Worm (Caenorhabditis elegans): Measurements from ENCODE around the gene srt-68.

DNA sequence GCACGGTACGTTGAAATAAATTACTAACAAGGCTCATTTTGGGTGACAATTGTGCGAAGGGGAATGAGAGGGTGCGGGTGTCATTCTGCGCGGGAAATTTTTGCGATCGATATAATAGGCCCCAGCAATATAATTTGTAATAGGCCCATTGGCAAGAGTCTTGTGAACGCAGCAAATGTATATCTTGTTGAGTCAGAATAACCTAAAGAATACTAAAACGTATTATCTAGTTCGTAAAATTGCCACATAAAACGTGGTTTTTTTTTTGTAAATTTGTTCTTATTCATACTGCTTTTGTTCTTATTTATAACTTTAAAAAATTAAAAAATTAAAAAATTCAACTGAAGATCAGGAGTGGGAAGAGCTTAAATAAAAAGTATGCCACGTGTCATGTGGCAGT, 12.5 kb downstream of the srt-68 start, which contains the start of gene C52A10.3:
- TF ChIP-seq swsn-7 (tag; optimal IDR thresholded peaks at IDR 0.05) (no peak), fos-1 (tag; optimal IDR thresholded peaks at IDR 0.05) (no peak), alr-1 (tag; optimal IDR thresholded peaks at IDR 0.05; ENCODE audit: borderline replicate concordance) (no peak), tbx-2 (tag; optimal IDR thresholded peaks at IDR 0.05) (no peak), unc-86 (tag; optimal IDR thresholded peaks at IDR 0.05) (no peak), ceh-63 (GFP tag; optimal IDR thresholded peaks at IDR 0.05) (no peak), elt-3 (tag; optimal IDR thresholded peaks at IDR 0.05) (no peak), pqm-1 (tag; optimal IDR thresholded peaks at IDR 0.05) (no peak), ama-1 (optimal IDR thresholded peaks at IDR 0.05) (no peak), sup-37 (GFP tag; optimal IDR thresholded peaks at IDR 0.05) (no peak)

Measured in whole organism, L1 larva.